Fruit fly (Drosophila melanogaster): ENCODE results near the gene CSN8.

CSN8 gene

DNA sequence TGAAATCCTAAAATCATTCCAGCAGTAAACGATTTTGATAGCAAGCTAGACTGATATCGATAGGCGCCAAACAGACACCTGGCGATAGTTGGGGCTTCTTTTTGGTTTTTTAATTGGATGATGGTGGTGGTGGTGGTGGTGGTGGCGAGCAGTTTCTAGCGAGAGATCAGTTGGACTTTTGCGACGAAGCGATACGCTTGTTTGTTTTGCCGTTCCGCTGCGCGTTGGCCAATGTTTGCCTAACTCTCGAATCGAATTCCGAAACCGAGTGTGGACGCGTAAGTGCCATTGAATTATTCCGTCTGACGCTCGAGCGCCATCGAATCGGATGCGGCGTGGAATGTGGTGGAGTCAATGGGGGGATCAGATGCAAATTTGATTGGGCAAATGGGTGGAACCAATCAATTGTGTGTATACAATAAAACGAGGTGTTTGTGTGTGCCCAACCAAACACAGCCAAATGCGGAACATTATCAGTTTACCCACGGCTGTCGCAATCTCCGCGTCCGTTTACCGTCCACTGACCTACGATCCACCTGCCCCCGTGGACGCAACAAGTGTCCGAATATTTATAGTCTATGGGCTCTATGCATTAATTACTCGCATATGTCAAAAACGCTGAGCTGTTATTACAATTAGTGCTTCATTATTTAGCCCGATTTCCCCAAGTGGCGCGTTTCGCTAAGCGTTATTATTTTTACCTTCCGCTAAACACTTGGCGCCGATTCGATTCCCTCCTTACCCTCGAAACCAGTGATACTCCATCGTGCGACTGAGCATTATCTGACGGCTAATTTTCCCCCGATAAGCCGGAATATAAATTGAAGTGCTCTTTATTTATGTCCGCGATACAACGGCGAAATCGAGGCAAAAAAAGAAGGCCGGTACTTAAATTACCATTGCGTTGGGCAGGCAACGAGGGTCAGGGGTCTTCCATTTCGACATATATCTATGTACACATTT, 6.0 kb downstream of the CSN8 start, which contains the start of gene CG17292 (continued):
- peak; percentile 23 for TF ChIP-seq Asciz (GFP tag; optimal IDR thresholded peaks at IDR 0.05)
- no peak for TF ChIP-seq lbe (GFP tag; optimal IDR thresholded peaks at IDR 0.05)
- TF ChIP-seq ems (GFP tag; optimal IDR thresholded peaks at IDR 0.05), result peak; percentile 46
- TF ChIP-seq Blimp-1 (GFP tag; optimal IDR thresholded peaks at IDR 0.05), result peak; percentile 32
- TF ChIP-seq tgo (GFP tag; IDR thresholded peaks at IDR 0.05), result peak; percentile 46; the same call in 2 of the 3 replicates
- peak; percentile 53 for TF ChIP-seq gfzf (GFP tag; optimal IDR thresholded peaks at IDR 0.05)
- TF ChIP-seq CG10431 (GFP tag; optimal IDR thresholded peaks at IDR 0.05), result no peak
- no peak for TF ChIP-seq fd64A (GFP tag; optimal IDR thresholded peaks at IDR 0.05)
- TF ChIP-seq CG16863 (GFP tag; optimal IDR thresholded peaks at IDR 0.05), result peak; percentile 6
- TF ChIP-seq gsb (GFP tag; IDR thresholded peaks at IDR 0.05), result 0 out of 2 replicates have a peak, but pooled peaks have one; percentile 41
- peak; percentile 16 for TF ChIP-seq CG10267 (tag; optimal IDR thresholded peaks at IDR 0.05)
- TF ChIP-seq Atf6 (GFP tag; IDR thresholded peaks at IDR 0.05), result peak; percentile 86
- TF ChIP-seq Nf-YB (GFP tag; optimal IDR thresholded peaks at IDR 0.05), result peak; percentile 94
- TF ChIP-seq chinmo (GFP tag; IDR thresholded peaks at IDR 0.05; ENCODE audit: partially characterized antibody), result peak; percentile 93
- TF ChIP-seq ttk (GFP tag; IDR thresholded peaks at IDR 0.05), result no peak; the same call in 1 of the 2 replicates
- no peak for TF ChIP-seq sima (GFP tag; optimal IDR thresholded peaks at IDR 0.05)
- TF ChIP-seq CG14667 (GFP tag; IDR thresholded peaks at IDR 0.05), result no peak
- peak; percentile 91 for TF ChIP-seq knrl (GFP tag; IDR thresholded peaks at IDR 0.05; ENCODE audit: partially characterized antibody)
- TF ChIP-seq CG1792 (GFP tag; optimal IDR thresholded peaks at IDR 0.05), result peak; percentile 45
- TF ChIP-seq CG9609 (GFP tag; optimal IDR thresholded peaks at IDR 0.05), result no peak
- peak; percentile 99 for TF ChIP-seq CG12155 (GFP tag; optimal IDR thresholded peaks at IDR 0.05)
- TF ChIP-seq CG3163 (GFP tag; optimal IDR thresholded peaks at IDR 0.05), result peak; percentile 15
- TF ChIP-seq CG3838 (GFP tag; optimal IDR thresholded peaks at IDR 0.05), result no peak

dm6 chr2L:8371354-8371937, 6.8 kb downstream of the CSN8 start:
- TF ChIP-seq vnd (GFP tag; IDR thresholded peaks at IDR 0.05; ENCODE audit: partially characterized antibody) (no peak), CG17829 (tag; optimal IDR thresholded peaks at IDR 0.05) (peak; percentile 31), br (optimal IDR thresholded peaks at IDR 0.05) (no peak), dysf (GFP tag; IDR thresholded peaks at IDR 0.05) (0 out of 3 replicates have a peak, but pooled peaks have one; percentile 12), CG3847 (GFP tag; IDR thresholded peaks at IDR 0.05) (no peak), tio (GFP tag; optimal IDR thresholded peaks at IDR 0.05) (no peak), CG2712 (tag; optimal IDR thresholded peaks at IDR 0.05) (peak; percentile 29), CG4424 (GFP tag; optimal IDR thresholded peaks at IDR 0.05) (peak; percentile 22), BtbVII (GFP tag; optimal IDR thresholded peaks at IDR 0.05) (peak; percentile 24), CG10267 (tag; optimal IDR thresholded peaks at IDR 0.05) (peak; percentile 7), tap (tag; optimal IDR thresholded peaks at IDR 0.05) (peak; percentile 21), PHDP (tag; optimal IDR thresholded peaks at IDR 0.05) (peak; percentile 2), Sox100B (GFP tag; optimal IDR thresholded peaks at IDR 0.05) (peak; percentile 19), sr (GFP tag; IDR thresholded peaks at IDR 0.05) (no peak), YL-1 (GFP tag; optimal IDR thresholded peaks at IDR 0.05) (no peak), grau (tag; optimal IDR thresholded peaks at IDR 0.05) (peak; percentile 80), CG10274 (GFP tag; optimal IDR thresholded peaks at IDR 0.05) (no peak), CG13424 (tag; optimal IDR thresholded peaks at IDR 0.05) (peak; percentile 22), CG15269 (tag; optimal IDR thresholded peaks at IDR 0.05) (peak; percentile 49), CG11456 (GFP tag; IDR thresholded peaks at IDR 0.05) (no peak), CG17802 (tag; optimal IDR thresholded peaks at IDR 0.05) (no peak), CG9437 (GFP tag; optimal IDR thresholded peaks at IDR 0.05) (peak; percentile 27), CG8924 (tag; optimal IDR thresholded peaks at IDR 0.05) (peak; percentile 38), so (GFP tag; IDR thresholded peaks at IDR 0.05) (0 out of 3 replicates have a peak, but pooled peaks have one; percentile 23), CoRest (tag; optimal IDR thresholded peaks at IDR 0.05) (peak; percentile 10), Drgx (GFP tag; IDR thresholded peaks at IDR 0.05) (peak; percentile 41; the same call in 1 of the 2 replicates)

Data from whole organism, embryonic.